Worm (Caenorhabditis elegans) whole organism, dauer: ENCODE results near the gene Y73B6BL.12.
"Not testable (repeated sequence)": the region's sequence is repeated elsewhere in the genome, so short reads cannot be mapped to it uniquely, and the experiment has no call there.

ENCODE experiments used
- unc-62 ChIP-seq: sonication (generic microtip); optimal IDR thresholded peaks from 2 replicates; lab custom pipeline; 2017; ENCODE audit warnings: missing biosample characterization, missing genetic modification reagents, missing genetic modification characterization

The Y73B6BL.12 gene

ce11 chrIV:6317357-6317756 lies at the start of gene Y73B6BL.12:
Gene Y73B6BL.12, minus strand, starts transcription at chrIV:6317457.
- TF ChIP-seq unc-62: not testable (repeated sequence)

- no peak for TF ChIP-seq unc-62
These were observed 48.8 kb upstream of the Y73B6BL.12 start for ce11 chrIV:6366032-6366431.

ce11 chrIV:6365045-6365444 lies 47.8 kb upstream of the Y73B6BL.12 start, which contains the start of gene Y73B6BL.270:
Gene Y73B6BL.270, plus strand, starts transcription at chrIV:6365345.
- no peak for TF ChIP-seq unc-62

ce11 chrIV:6363604-6364003 lies 46.3 kb upstream of the Y73B6BL.12 start:
- TF ChIP-seq unc-62: no peak

ce11 chrIV:6361668-6362067 lies 44.4 kb upstream of the Y73B6BL.12 start, which contains the start of gene Y73B6BL.47:
Gene Y73B6BL.47, plus strand, starts transcription at chrIV:6361968.
- no peak for TF ChIP-seq unc-62

- TF ChIP-seq unc-62: not testable (repeated sequence)
These were observed 30.0 kb upstream of the Y73B6BL.12 start, which contains the start of gene Y73B6BL.289 for ce11 chrIV:6347213-6347612. Gene Y73B6BL.289, plus strand, starts transcription at chrIV:6347513.

- no peak for TF ChIP-seq unc-62
These were observed 25.6 kb upstream of the Y73B6BL.12 start, which contains the start of gene Y73B6BL.14 for ce11 chrIV:6342876-6343275. Gene Y73B6BL.14, minus strand, starts transcription at chrIV:6342976.

- no peak for TF ChIP-seq unc-62
These were observed 25.2 kb upstream of the Y73B6BL.12 start, which contains the start of gene Y73B6BL.288 for ce11 chrIV:6342431-6342830. Gene Y73B6BL.288, minus strand, starts transcription at chrIV:6342531.

- TF ChIP-seq unc-62: no peak
These were observed 20.1 kb upstream of the Y73B6BL.12 start, which contains the start of gene ipla-6 for ce11 chrIV:6337353-6337752. Gene ipla-6, plus strand, starts transcription at chrIV:6337653.

ce11 chrIV:6336748-6337147 lies 19.5 kb upstream of the Y73B6BL.12 start:
- peak; percentile 21 for TF ChIP-seq unc-62

- no peak for TF ChIP-seq unc-62
These were observed 18.7 kb upstream of the Y73B6BL.12 start, which contains the start of gene mif-4 for ce11 chrIV:6335908-6336307. Gene mif-4, minus strand, starts transcription at chrIV:6335994.

- TF ChIP-seq unc-62: no peak
These were observed 16.7 kb upstream of the Y73B6BL.12 start, which contains the start of gene blos-2 for ce11 chrIV:6333915-6334314. Gene blos-2, plus strand, starts transcription at chrIV:6334215.

- no peak for TF ChIP-seq unc-62
These were observed 13.5 kb upstream of the Y73B6BL.12 start for ce11 chrIV:6330790-6331189.

- TF ChIP-seq unc-62: no peak
These were observed 12.1 kb upstream of the Y73B6BL.12 start, which contains the start of gene seu-1 for ce11 chrIV:6329339-6329738. Gene seu-1, plus strand, starts transcription at chrIV:6329639.

- TF ChIP-seq unc-62: no peak
These were observed 10.9 kb upstream of the Y73B6BL.12 start for ce11 chrIV:6328198-6328597.

ce11 chrIV:6327363-6328015 lies 10.2 kb upstream of the Y73B6BL.12 start:
- no peak for TF ChIP-seq unc-62

ce11 chrIV:6326448-6326847 lies 9.2 kb upstream of the Y73B6BL.12 start, which contains the start of gene lsm-8:
Gene lsm-8, plus strand, starts transcription at chrIV:6326526.
- TF ChIP-seq unc-62: no peak

- no peak for TF ChIP-seq unc-62
These were observed 8.5 kb upstream of the Y73B6BL.12 start for ce11 chrIV:6325772-6326171.
